Worm (Caenorhabditis elegans): ENCODE data around the gene Y82E9BR.14.
A peak's percentile ranks its signal among the peaks of the same experiment; 100 is the strongest.

Y82E9BR.14 gene

ce11 chrIII:1424305-1424704, 10.4 kb upstream of the Y82E9BR.14 start (continued):
- no peak for TF ChIP-seq elt-4 (tag; optimal IDR thresholded peaks at IDR 0.05)
- peak; percentile 60 for TF ChIP-seq nfya-1 (tag; optimal IDR thresholded peaks at IDR 0.05)
- TF ChIP-seq ceh-34 (tag; optimal IDR thresholded peaks at IDR 0.05) = peak; percentile 60
- peak; percentile 50 for TF ChIP-seq ref-2 (tag; optimal IDR thresholded peaks at IDR 0.05)
- TF ChIP-seq ceh-18 (tag; optimal IDR thresholded peaks at IDR 0.05) = peak; percentile 42
- TF ChIP-seq unc-86 (tag; optimal IDR thresholded peaks at IDR 0.05) = peak; percentile 38
- TF ChIP-seq ceh-2 (tag; optimal IDR thresholded peaks at IDR 0.05) = peak; percentile 10
- peak; percentile 43 for TF ChIP-seq nhr-232 (tag; optimal IDR thresholded peaks at IDR 0.05)
- TF ChIP-seq ceh-31 (tag; optimal IDR thresholded peaks at IDR 0.05) = peak; percentile 57
- peak; percentile 17 for TF ChIP-seq fax-1 (tag; optimal IDR thresholded peaks at IDR 0.05)
- TF ChIP-seq mec-3 (tag; optimal IDR thresholded peaks at IDR 0.05; ENCODE audit: borderline replicate concordance) = no peak
- no peak for TF ChIP-seq pha-4 (tag; optimal IDR thresholded peaks at IDR 0.05)
- TF ChIP-seq sdc-2 (tag; optimal IDR thresholded peaks at IDR 0.05) = peak; percentile 55
- peak; percentile 34 for TF ChIP-seq pag-3 (tag; optimal IDR thresholded peaks at IDR 0.05; ENCODE audit: borderline replicate concordance)
- no peak for TF ChIP-seq fkh-10 (GFP tag; optimal IDR thresholded peaks at IDR 0.05)
- TF ChIP-seq unc-55 (GFP tag; optimal IDR thresholded peaks at IDR 0.05) = no peak
- peak; percentile 37 for TF ChIP-seq unc-42 (tag; optimal IDR thresholded peaks at IDR 0.05)
- TF ChIP-seq pat-9 (tag; optimal IDR thresholded peaks at IDR 0.05) = peak; percentile 40
- peak; percentile 47 for TF ChIP-seq pqm-1 (tag; optimal IDR thresholded peaks at IDR 0.05)
- TF ChIP-seq lin-11 (tag; optimal IDR thresholded peaks at IDR 0.05) = peak; percentile 41
- TF ChIP-seq tbx-7 (tag; optimal IDR thresholded peaks at IDR 0.05) = no peak
- TF ChIP-seq fkh-6 (tag; optimal IDR thresholded peaks at IDR 0.05) = peak; percentile 73
- peak; percentile 69 for TF ChIP-seq hlh-6 (tag; optimal IDR thresholded peaks at IDR 0.05)

ce11 chrIII:1421436-1421835, 7.5 kb upstream of the Y82E9BR.14 start:
- TF ChIP-seq fkh-10 (GFP tag; optimal IDR thresholded peaks at IDR 0.05) (no peak), ceh-31 (tag; optimal IDR thresholded peaks at IDR 0.05) (no peak), ceh-18 (tag; optimal IDR thresholded peaks at IDR 0.05) (no peak), ceh-9 (tag; optimal IDR thresholded peaks at IDR 0.05) (no peak), rnt-1 (tag; optimal IDR thresholded peaks at IDR 0.05) (no peak), fax-1 (tag; optimal IDR thresholded peaks at IDR 0.05) (no peak), hlh-8 (tag; optimal IDR thresholded peaks at IDR 0.05) (no peak), ceh-2 (tag; optimal IDR thresholded peaks at IDR 0.05) (no peak), elt-4 (tag; optimal IDR thresholded peaks at IDR 0.05) (no peak), ceh-6 (GFP tag; optimal IDR thresholded peaks at IDR 0.05) (no peak), nhr-11 (tag; optimal IDR thresholded peaks at IDR 0.05) (no peak), nhr-232 (tag; optimal IDR thresholded peaks at IDR 0.05) (no peak), nfya-1 (tag; optimal IDR thresholded peaks at IDR 0.05) (no peak), ahr-1 (tag; optimal IDR thresholded peaks at IDR 0.05) (no peak), elt-2 (tag; optimal IDR thresholded peaks at IDR 0.05) (no peak), fkh-6 (tag; optimal IDR thresholded peaks at IDR 0.05) (no peak), eyg-1 (tag; optimal IDR thresholded peaks at IDR 0.05) (no peak), tbx-2 (tag; optimal IDR thresholded peaks at IDR 0.05) (no peak), ceh-14 (tag; optimal IDR thresholded peaks at IDR 0.05) (no peak)

- TF ChIP-seq madf-2 (tag; optimal IDR thresholded peaks at IDR 0.05) (no peak), ama-1 (optimal IDR thresholded peaks at IDR 0.05) (peak; percentile 29), elt-2 (tag; optimal IDR thresholded peaks at IDR 0.05) (no peak)
Observed at ce11 chrIII:1419700-1420356, 5.9 kb upstream of the Y82E9BR.14 start.

ce11 chrIII:1419146-1419636, 5.3 kb upstream of the Y82E9BR.14 start, which contains the start of gene Y82E9BR.3:
Y82E9BR.3 (plus strand) TSS chrIII:1419196.
- TF ChIP-seq fkh-6 (tag; optimal IDR thresholded peaks at IDR 0.05) = no peak
